Fruit fly (Drosophila melanogaster): ENCODE results near the gene Tcs6.

The Tcs6 gene

DNA sequence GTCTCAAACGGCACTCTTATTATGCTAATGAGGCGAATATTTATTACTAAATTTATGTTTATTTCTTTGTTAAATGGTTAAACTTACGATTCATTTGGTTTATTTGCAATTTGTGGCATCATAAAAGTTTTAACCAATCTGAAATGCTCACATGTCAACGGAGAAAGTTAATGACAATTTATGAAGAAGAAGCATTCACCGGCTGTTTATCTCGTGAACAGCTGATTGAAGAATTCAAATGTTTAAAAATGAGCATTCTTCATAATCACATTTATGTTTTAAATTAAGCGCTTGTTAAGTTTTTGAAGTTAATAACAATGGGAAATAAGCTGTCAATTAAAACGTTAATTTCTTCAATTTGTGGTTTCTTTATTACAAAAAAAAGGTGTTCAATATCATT is at the start of gene Tcs6, which contains the start of gene PIG-P:
Gene Tcs6, minus strand, starts transcription at position 158 of the 400 bp plus-strand sequence.
Gene PIG-P, minus strand, starts transcription at position 158 of the 400 bp plus-strand sequence.
- no peak for TF ChIP-seq CG11617 (GFP tag; optimal IDR thresholded peaks at IDR 0.05)
- TF ChIP-seq Mnt (GFP tag; optimal IDR thresholded peaks at IDR 0.05), result peak; percentile 17
- TF ChIP-seq bab1 (GFP tag; optimal IDR thresholded peaks at IDR 0.05), result peak; percentile 27

DNA sequence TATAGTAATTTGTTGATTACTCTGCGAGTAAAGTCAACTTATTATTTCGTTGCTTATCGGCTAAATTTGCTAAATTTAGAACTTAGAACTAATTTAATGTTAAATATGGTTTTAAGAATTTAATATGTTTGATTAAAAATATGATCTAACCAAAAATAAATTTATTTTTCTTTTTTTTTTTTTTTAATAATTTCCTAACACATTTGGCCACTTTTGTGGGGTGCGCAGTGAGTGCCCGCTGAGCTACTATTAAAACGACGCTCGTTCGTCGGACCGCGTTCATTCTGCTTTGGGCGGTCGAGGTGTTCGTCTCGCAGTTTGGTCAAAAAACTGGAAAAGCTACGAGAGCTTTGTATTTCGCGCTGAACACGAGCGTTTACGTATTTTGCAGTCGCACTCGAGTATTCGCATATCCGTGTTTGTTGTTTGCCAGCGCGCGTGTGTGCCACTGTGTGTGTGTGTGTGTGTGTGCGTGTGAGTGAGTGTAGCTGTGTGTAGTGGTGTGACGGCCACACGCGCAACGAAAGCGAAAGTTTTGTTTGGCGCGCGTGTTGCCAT is 48.7 kb upstream of the Tcs6 start, which contains the start of gene Cipc:
Gene Cipc, plus strand, starts transcription at position 274 of the 558 bp plus-strand sequence.
- TF ChIP-seq CG33017 (tag; optimal IDR thresholded peaks at IDR 0.05) (peak; percentile 89), Crg-1 (GFP tag; optimal IDR thresholded peaks at IDR 0.05) (peak; percentile 34), CG11617 (GFP tag; optimal IDR thresholded peaks at IDR 0.05) (peak; percentile 86), Mnt (GFP tag; optimal IDR thresholded peaks at IDR 0.05) (peak; percentile 96), cic (GFP tag; optimal IDR thresholded peaks at IDR 0.05) (peak; percentile 95), ovo (GFP tag; optimal IDR thresholded peaks at IDR 0.05) (peak; percentile 63), pad (GFP tag; optimal IDR thresholded peaks at IDR 0.05) (peak; percentile 58), Hr96 (GFP tag; optimal IDR thresholded peaks at IDR 0.05) (peak; percentile 14), toe (GFP tag; optimal IDR thresholded peaks at IDR 0.05) (peak; percentile 70), bab1 (GFP tag; optimal IDR thresholded peaks at IDR 0.05) (peak; percentile 55), CG7045 (GFP tag; optimal IDR thresholded peaks at IDR 0.05) (peak; percentile 81), CG7101 (tag; optimal IDR thresholded peaks at IDR 0.05) (peak; percentile 83), tj (GFP tag; optimal IDR thresholded peaks at IDR 0.05) (peak; percentile 85), CG1620 (GFP tag; optimal IDR thresholded peaks at IDR 0.05) (peak; percentile 21), CG12768 (GFP tag; optimal IDR thresholded peaks at IDR 0.05) (peak; percentile 85), Clk (GFP tag; optimal IDR thresholded peaks at IDR 0.05) (peak; percentile 43), CG5204 (GFP tag; optimal IDR thresholded peaks at IDR 0.05) (no peak), kay (GFP tag; ENCODE audit: borderline replicate concordance) (peak; percentile 90), CG14711 (tag; optimal IDR thresholded peaks at IDR 0.05) (peak; percentile 76), cnc (optimal IDR thresholded peaks at IDR 0.05) (no peak)

DNA sequence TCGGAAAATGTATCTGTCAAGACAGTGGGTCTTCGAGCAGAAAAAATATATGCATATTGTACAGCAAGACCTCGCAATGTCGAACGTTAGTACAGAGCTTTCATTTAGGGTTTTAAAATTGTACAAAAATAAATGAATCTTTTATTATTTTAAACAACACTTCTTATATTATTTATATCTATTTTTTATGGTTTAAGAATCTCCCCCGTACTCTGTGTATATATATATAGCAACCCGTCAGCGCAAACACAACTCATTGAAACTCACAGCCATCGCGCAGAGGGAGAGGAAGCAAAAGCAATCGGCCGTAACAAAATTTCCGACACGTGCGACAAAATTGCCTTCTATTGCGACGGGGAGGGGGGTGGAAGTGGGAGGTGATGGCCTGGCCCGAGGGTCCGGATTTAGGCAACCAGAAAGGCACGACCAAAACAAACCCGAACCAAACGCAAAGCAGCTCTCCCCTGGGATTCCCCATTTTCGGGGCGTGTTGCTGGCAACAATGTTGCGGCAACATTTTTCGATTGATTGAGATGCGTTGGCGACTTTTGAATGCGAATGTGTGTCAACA is 48.0 kb upstream of the Tcs6 start:
- TF ChIP-seq Crg-1 (GFP tag; optimal IDR thresholded peaks at IDR 0.05) (no peak), cnc (optimal IDR thresholded peaks at IDR 0.05) (no peak), CG11617 (GFP tag; optimal IDR thresholded peaks at IDR 0.05) (no peak), Mnt (GFP tag; optimal IDR thresholded peaks at IDR 0.05) (peak; percentile 57), pad (GFP tag; optimal IDR thresholded peaks at IDR 0.05) (no peak), ovo (GFP tag; optimal IDR thresholded peaks at IDR 0.05) (no peak), toe (GFP tag; optimal IDR thresholded peaks at IDR 0.05) (no peak), Hr96 (GFP tag; optimal IDR thresholded peaks at IDR 0.05) (no peak), CG5204 (GFP tag; optimal IDR thresholded peaks at IDR 0.05) (no peak), tj (GFP tag; optimal IDR thresholded peaks at IDR 0.05) (no peak), Clk (GFP tag; optimal IDR thresholded peaks at IDR 0.05) (no peak), cic (GFP tag; optimal IDR thresholded peaks at IDR 0.05) (no peak), kay (GFP tag; ENCODE audit: borderline replicate concordance) (peak; percentile 72), CG14711 (tag; optimal IDR thresholded peaks at IDR 0.05) (peak; percentile 65), CG7101 (tag; optimal IDR thresholded peaks at IDR 0.05) (peak; percentile 25), CG1620 (GFP tag; optimal IDR thresholded peaks at IDR 0.05) (no peak), CG7045 (GFP tag; optimal IDR thresholded peaks at IDR 0.05) (no peak), CG12768 (GFP tag; optimal IDR thresholded peaks at IDR 0.05) (peak; percentile 23), bab1 (GFP tag; optimal IDR thresholded peaks at IDR 0.05) (no peak), CG33017 (tag; optimal IDR thresholded peaks at IDR 0.05) (peak; percentile 47)

DNA sequence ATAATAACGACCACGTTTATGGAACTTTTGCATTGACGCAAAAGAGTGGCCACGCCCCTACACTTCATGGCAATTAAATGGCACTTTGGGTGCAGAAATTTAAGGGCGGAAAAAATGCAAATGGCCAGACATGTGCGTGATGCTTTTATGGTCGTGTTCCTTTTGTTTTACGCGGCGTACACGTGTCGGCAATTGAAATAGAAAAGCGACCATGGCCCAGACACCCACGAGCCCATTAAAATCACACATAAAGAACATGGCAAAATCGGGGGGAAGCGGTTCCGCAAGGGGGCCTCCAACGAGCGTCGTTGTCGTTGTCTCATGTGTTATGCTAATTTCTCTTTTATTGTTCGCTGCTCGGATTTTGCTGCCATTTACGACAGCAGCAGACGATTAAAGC is 47.4 kb upstream of the Tcs6 start:
- no peak for TF ChIP-seq tj (GFP tag; optimal IDR thresholded peaks at IDR 0.05)
- TF ChIP-seq kay (GFP tag; ENCODE audit: borderline replicate concordance), result peak; percentile 19

DNA sequence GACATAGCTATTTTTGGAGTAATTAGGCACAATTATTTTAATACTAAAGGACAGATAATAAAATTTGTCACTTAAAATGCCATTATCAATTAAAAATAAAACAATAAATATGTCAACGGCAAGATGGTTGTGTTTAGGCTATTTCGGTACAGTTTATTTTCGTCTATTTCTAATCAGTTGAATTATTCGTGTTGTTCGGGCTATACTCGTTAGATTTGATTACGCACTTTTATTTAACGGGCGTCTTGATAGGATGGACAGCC is 47.0 kb upstream of the Tcs6 start:
- TF ChIP-seq Mnt (GFP tag; optimal IDR thresholded peaks at IDR 0.05), result no peak
- TF ChIP-seq CG12768 (GFP tag; optimal IDR thresholded peaks at IDR 0.05), result no peak
- peak; percentile 40 for TF ChIP-seq tj (GFP tag; optimal IDR thresholded peaks at IDR 0.05)
- no peak for TF ChIP-seq cnc (optimal IDR thresholded peaks at IDR 0.05)
- TF ChIP-seq Crg-1 (GFP tag; optimal IDR thresholded peaks at IDR 0.05), result no peak
- no peak for TF ChIP-seq CG5204 (GFP tag; optimal IDR thresholded peaks at IDR 0.05)

DNA sequence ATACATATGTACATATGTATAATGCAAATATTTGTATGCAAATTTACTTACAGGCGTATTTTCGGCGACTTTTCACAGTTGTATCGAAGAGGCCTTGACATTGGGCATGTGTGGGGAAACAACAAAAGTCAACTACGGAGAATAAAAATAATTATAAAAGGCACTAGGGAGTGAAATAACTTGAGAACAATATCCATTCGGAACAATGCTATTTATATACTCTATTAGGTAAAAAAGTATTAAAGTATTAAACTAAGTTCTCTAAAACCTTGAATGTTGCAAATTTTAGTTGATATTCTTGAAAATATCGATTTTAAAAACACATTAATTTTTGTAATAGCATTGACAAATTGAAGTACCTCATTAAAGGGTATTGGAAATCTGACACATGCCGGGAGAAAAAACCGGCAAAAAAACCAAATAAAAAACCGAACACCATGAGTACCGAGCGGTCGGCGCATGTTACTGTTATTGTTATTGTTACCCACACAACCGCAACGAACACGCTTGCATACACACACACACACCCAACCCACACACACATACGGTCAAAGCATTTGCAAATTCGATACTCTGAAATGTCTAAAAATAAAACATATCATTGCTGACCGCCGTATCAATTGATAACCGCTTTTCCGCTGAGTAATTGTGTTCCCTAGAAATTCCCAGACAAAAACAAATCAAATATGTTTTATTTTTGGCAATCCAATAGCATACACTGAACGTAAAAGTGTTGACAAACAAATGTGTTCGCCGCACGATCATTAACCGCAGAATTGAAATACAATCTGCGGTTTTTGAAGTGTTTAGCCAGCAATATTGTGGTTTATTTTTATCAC is 46.5 kb upstream of the Tcs6 start:
- peak; percentile 48 for TF ChIP-seq kay (GFP tag; ENCODE audit: borderline replicate concordance)
- no peak for TF ChIP-seq cic (GFP tag; optimal IDR thresholded peaks at IDR 0.05)
- TF ChIP-seq CG5204 (GFP tag; optimal IDR thresholded peaks at IDR 0.05), result no peak
- no peak for TF ChIP-seq ovo (GFP tag; optimal IDR thresholded peaks at IDR 0.05)
- TF ChIP-seq Hr96 (GFP tag; optimal IDR thresholded peaks at IDR 0.05), result peak; percentile 26
- TF ChIP-seq CG33017 (tag; optimal IDR thresholded peaks at IDR 0.05), result peak; percentile 92
- TF ChIP-seq cnc (optimal IDR thresholded peaks at IDR 0.05), result peak in 1 of 2 experiments; percentile 33
- peak; percentile 19 for TF ChIP-seq CG12768 (GFP tag; optimal IDR thresholded peaks at IDR 0.05)
- peak; percentile 90 for TF ChIP-seq bab1 (GFP tag; optimal IDR thresholded peaks at IDR 0.05)
- TF ChIP-seq CG7045 (GFP tag; optimal IDR thresholded peaks at IDR 0.05), result peak; percentile 5
- peak; percentile 79 for TF ChIP-seq tj (GFP tag; optimal IDR thresholded peaks at IDR 0.05)
- peak; percentile 89 for TF ChIP-seq CG7101 (tag; optimal IDR thresholded peaks at IDR 0.05)
- peak; percentile 17 for TF ChIP-seq toe (GFP tag; optimal IDR thresholded peaks at IDR 0.05)
- no peak for TF ChIP-seq Crg-1 (GFP tag; optimal IDR thresholded peaks at IDR 0.05)
- peak; percentile 61 for TF ChIP-seq pad (GFP tag; optimal IDR thresholded peaks at IDR 0.05)
- TF ChIP-seq Mnt (GFP tag; optimal IDR thresholded peaks at IDR 0.05), result peak; percentile 37
- TF ChIP-seq CG14711 (tag; optimal IDR thresholded peaks at IDR 0.05), result peak; percentile 22
- TF ChIP-seq CG1620 (GFP tag; optimal IDR thresholded peaks at IDR 0.05), result peak; percentile 39
- TF ChIP-seq CG11617 (GFP tag; optimal IDR thresholded peaks at IDR 0.05), result peak; percentile 64
- no peak for TF ChIP-seq Clk (GFP tag; optimal IDR thresholded peaks at IDR 0.05)
